Fruit fly (Drosophila melanogaster) whole organism, larva: Measurements from ENCODE around the gene Taf13.

ENCODE experiments used
- noc ChIP-seq: fragments of 200-800 bp; sonication (Bioruptor generic); optimal IDR thresholded peaks from 3 replicates; lab custom pipeline; 2019; ENCODE audit warnings: missing biosample characterization, mild to moderate bottlenecking, missing genetic modification characterization, moderate library complexity

Gene Taf13

dm6 chr2L:20061018-20061657 lies 32.5 kb downstream of the Taf13 start, which contains the start of the genes barr and lok:
Gene barr, minus strand, starts transcription at chr2L:20061370.
Gene lok, plus strand, starts transcription at chr2L:20061422.
- peak; percentile 24 for TF ChIP-seq noc (tag; lab: Kevin White, UChicago)

- no peak for TF ChIP-seq noc (tag; lab: Kevin White, UChicago)
Observed at dm6 chr2L:20057391-20057790, 36.3 kb downstream of the Taf13 start.

- TF ChIP-seq noc (tag; lab: Kevin White, UChicago): no peak
Observed at dm6 chr2L:20051172-20051893, 42.3 kb downstream of the Taf13 start.
